Fruit fly (Drosophila melanogaster) whole organism, adult: Measurements from ENCODE around the gene CG15382.

Source experiments
- CG11617 ChIP-seq: fragments of 200-800 bp; sonication (Bioruptor generic); optimal IDR thresholded peaks from 2 replicates; lab custom pipeline; 2017; ENCODE audit warnings: mild to moderate bottlenecking, missing biosample characterization, missing genetic modification reagents, missing genetic modification characterization
- CG12768 ChIP-seq: fragments of 200-800 bp; sonication (Bioruptor generic); optimal IDR thresholded peaks from 2 replicates; lab custom pipeline; 2017; ENCODE audit warnings: missing biosample characterization, missing genetic modification characterization, mild to moderate bottlenecking, moderate library complexity, missing genetic modification reagents
- CG14711 ChIP-seq: fragments of 200-800 bp; sonication (Bioruptor generic); optimal IDR thresholded peaks from 2 replicates; lab custom pipeline; 2018; ENCODE audit warnings: missing biosample characterization, mild to moderate bottlenecking, missing genetic modification characterization, moderate library complexity
- CG1620 ChIP-seq: fragments of 200-800 bp; sonication (Bioruptor generic); optimal IDR thresholded peaks from 2 replicates; lab custom pipeline; 2016; ENCODE audit warnings: missing biosample characterization, missing genetic modification characterization
- CG33017 ChIP-seq: fragments of 200-800 bp; sonication (Bioruptor generic); optimal IDR thresholded peaks from 2 replicates; lab custom pipeline; 2018; ENCODE audit warnings: missing biosample characterization, mild to moderate bottlenecking, missing genetic modification characterization, moderate library complexity
- CG5204 ChIP-seq: fragments of 200-800 bp; sonication (Bioruptor generic); optimal IDR thresholded peaks from 2 replicates; lab custom pipeline; 2016; ENCODE audit warnings: missing biosample characterization, missing genetic modification characterization
- CG7045 ChIP-seq: fragments of 200-800 bp; sonication (Bioruptor generic); optimal IDR thresholded peaks from 2 replicates; lab custom pipeline; 2017; ENCODE audit warnings: missing biosample characterization, mild to moderate bottlenecking, missing genetic modification characterization
- CG7101 ChIP-seq: fragments of 200-800 bp; sonication (Bioruptor generic); optimal IDR thresholded peaks from 2 replicates; lab custom pipeline; 2018; ENCODE audit warnings: missing biosample characterization, mild to moderate bottlenecking, missing genetic modification characterization, moderate library complexity
- Clk ChIP-seq: fragments of 200-800 bp; sonication (Bioruptor generic); optimal IDR thresholded peaks from 2 replicates; lab custom pipeline; 2017; ENCODE audit warnings: missing biosample characterization, missing genetic modification characterization
- Crg-1 ChIP-seq: fragments of 200-800 bp; sonication (Bioruptor generic); optimal IDR thresholded peaks from 2 replicates; lab custom pipeline; 2016; ENCODE audit warnings: missing biosample characterization, missing genetic modification characterization
- Hr96 ChIP-seq: fragments of 200-800 bp; sonication (Bioruptor generic); optimal IDR thresholded peaks from 2 replicates; lab custom pipeline; 2016; ENCODE audit warnings: missing biosample characterization, missing genetic modification characterization
- Mnt ChIP-seq: fragments of 200-800 bp; sonication (Bioruptor generic); optimal IDR thresholded peaks from 2 replicates; lab custom pipeline; 2016; ENCODE audit warnings: missing biosample characterization, mild to moderate bottlenecking, missing genetic modification characterization
- bab1 ChIP-seq: fragments of 200-800 bp; sonication (Bioruptor generic); optimal IDR thresholded peaks from 3 replicates; lab custom pipeline; 2019; ENCODE audit warnings: missing biosample characterization, mild to moderate bottlenecking, missing genetic modification characterization, moderate library complexity
- cic ChIP-seq: fragments of 200-800 bp; sonication (Bioruptor generic); optimal IDR thresholded peaks from 2 replicates; lab custom pipeline; 2017; ENCODE audit warnings: missing biosample characterization, mild to moderate bottlenecking, missing genetic modification characterization, moderate library complexity
- cnc ChIP-seq, 2 experiments: fragments of >200 bp; optimal IDR thresholded peaks; 2 replicates each; lab custom pipeline; 2017
- kay ChIP-seq: fragments of 200-800 bp; sonication (Bioruptor generic); peaks from one replicate; lab custom pipeline; 2016; ENCODE audit warnings: missing biosample characterization, missing genetic modification characterization, borderline replicate concordance
- ovo ChIP-seq: fragments of 200-800 bp; sonication (Bioruptor generic); optimal IDR thresholded peaks from 2 replicates; lab custom pipeline; 2016; ENCODE audit warnings: missing biosample characterization, missing genetic modification characterization
- pad ChIP-seq: fragments of 200-800 bp; sonication (Bioruptor generic); optimal IDR thresholded peaks from 3 replicates; lab custom pipeline; 2017; ENCODE audit warnings: missing biosample characterization, missing genetic modification characterization, mild to moderate bottlenecking, moderate library complexity, missing genetic modification reagents
- tj ChIP-seq: fragments of 200-800 bp; sonication (Bioruptor generic); optimal IDR thresholded peaks from 3 replicates; lab custom pipeline; 2017; ENCODE audit warnings: missing biosample characterization, mild to moderate bottlenecking, missing genetic modification characterization, moderate library complexity
- toe ChIP-seq: fragments of 200-800 bp; sonication (Bioruptor generic); optimal IDR thresholded peaks from 2 replicates; lab custom pipeline; 2016; ENCODE audit warnings: missing biosample characterization, missing genetic modification characterization

CG15382 gene

DNA sequence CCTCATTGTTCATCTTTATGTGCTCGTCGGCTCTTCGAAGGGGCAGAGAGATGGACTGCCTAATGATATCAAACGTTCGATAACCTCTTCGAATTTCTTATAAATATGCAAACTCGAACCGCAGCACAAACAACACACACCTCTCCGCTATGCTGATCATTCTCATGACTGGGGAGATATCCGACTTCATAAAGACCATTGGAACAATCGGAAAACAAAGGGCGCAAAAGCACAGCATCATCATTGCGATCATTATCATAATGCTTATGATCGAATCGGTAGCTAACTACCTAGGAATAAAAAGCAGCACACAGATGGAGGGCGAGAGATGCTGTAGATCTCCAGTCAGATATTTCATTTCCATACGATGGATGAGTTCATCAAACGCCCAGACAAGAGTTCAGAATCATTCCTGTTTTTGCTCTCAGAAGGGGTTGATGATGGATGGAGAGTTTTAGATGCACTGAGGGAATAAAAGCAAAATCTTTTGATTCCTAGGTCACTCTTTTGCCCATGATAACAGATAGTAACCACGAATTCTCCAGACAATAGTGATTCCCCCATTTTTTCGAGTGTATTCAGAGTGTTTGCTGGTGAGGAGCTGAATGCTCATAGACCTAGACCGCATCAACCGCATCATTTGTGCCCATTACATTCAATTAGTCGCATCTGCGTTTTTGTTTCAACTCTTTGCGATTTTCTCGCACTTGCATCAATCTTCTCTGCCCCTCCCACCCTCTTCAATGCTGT is 11.6 kb downstream of the CG15382 start:
- TF ChIP-seq CG33017 (tag; lab: Kevin White, UChicago) (no peak), kay (GFP tag; lab: Kevin White, UChicago) (no peak), CG12768 (GFP tag; lab: Kevin White, UChicago) (no peak), Clk (GFP tag; lab: Kevin White, UChicago) (no peak), CG14711 (tag; lab: Kevin White, UChicago) (no peak), pad (no peak), CG7045 (GFP tag; lab: Kevin White, UChicago) (no peak), Mnt (GFP tag; lab: Kevin White, UChicago) (no peak), CG11617 (GFP tag; lab: Kevin White, UChicago) (no peak), Hr96 (no peak), tj (GFP tag; lab: Kevin White, UChicago) (no peak), CG5204 (GFP tag; lab: Kevin White, UChicago) (no peak)

DNA sequence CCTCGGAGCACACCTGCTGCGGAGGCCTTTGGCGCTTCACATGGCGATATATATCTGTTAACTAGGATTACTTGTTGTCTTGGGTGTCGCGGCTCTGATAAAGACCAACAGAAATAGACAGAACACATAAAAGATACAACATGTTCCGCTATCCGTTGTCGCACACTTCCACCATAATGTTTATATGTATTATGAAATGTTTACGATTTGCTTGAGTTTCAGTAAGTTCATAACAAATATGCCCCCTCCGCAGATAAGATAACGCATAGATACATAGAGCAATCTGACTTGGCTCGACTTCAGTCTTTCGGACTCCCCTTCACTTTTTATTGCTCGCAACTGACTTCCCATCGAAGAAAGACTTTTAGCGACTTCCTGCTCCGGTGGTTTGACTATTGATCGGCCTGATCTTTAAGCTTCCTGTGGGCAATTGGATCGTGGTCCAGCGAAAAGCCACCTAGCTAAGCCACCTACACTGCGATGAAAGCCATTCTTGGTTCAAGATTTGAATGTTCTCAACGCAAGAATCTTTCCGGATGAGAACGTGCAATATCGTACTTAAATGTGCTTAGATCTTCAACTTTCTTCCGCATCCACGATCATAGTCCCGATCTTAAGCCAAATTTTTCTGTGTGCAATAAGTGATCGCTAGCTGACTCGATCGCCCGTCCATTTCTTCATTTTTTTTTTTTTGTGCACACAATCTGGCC is 12.8 kb downstream of the CG15382 start:
- TF ChIP-seq CG7045 (GFP tag; lab: Kevin White, UChicago) = no peak
- TF ChIP-seq CG33017 (tag; lab: Kevin White, UChicago) = no peak
- TF ChIP-seq CG14711 (tag; lab: Kevin White, UChicago) = no peak
- TF ChIP-seq ovo (GFP tag; lab: Kevin White, UChicago) = no peak
- TF ChIP-seq pad = no peak
- TF ChIP-seq CG11617 (GFP tag; lab: Kevin White, UChicago) = no peak
- no peak for TF ChIP-seq CG12768 (GFP tag; lab: Kevin White, UChicago)
- TF ChIP-seq CG1620 = no peak
- no peak for TF ChIP-seq cnc (optimal IDR thresholded peaks at IDR 0.05; lab: Kevin White, UChicago)
- no peak for TF ChIP-seq CG7101 (tag; lab: Kevin White, UChicago)
- no peak for TF ChIP-seq toe (GFP tag; lab: Kevin White, UChicago)
- no peak for TF ChIP-seq Crg-1 (GFP tag; lab: Kevin White, UChicago)
- no peak for TF ChIP-seq kay (GFP tag; lab: Kevin White, UChicago)
- no peak for TF ChIP-seq Hr96
- no peak for TF ChIP-seq Clk (GFP tag; lab: Kevin White, UChicago)
- TF ChIP-seq bab1 (GFP tag; lab: Kevin White, UChicago) = no peak
- no peak for TF ChIP-seq cic (GFP tag; lab: Kevin White, UChicago)
- TF ChIP-seq tj (GFP tag; lab: Kevin White, UChicago) = no peak
- no peak for TF ChIP-seq Mnt (GFP tag; lab: Kevin White, UChicago)

DNA sequence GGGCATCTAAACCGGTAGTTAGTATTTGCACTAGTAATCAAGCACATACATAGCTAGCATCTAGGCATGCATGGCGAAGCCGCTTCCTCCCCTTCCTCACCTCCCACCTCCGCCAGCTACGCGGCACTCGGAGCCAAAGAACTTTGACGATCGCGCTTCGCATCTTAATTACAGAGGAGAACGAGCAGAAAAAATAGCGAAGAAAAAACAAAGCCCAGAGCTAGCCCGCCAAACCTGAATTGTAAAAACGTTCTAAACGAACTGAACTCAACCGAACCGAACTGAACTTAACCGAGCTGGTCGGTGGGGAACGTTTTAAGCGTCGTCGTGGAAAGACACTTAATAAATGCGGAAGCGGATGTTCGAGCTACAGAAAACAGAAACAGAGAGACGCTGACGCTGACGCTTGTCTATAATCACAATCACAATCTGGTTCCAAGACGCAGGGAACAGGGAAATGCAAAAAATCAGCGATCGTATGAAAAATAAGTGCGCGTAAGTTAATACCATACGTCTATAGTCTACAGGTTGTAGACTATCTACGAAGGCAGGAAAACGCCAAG is 13.4 kb downstream of the CG15382 start:
- TF ChIP-seq ovo (GFP tag; lab: Kevin White, UChicago) (peak; percentile 32), kay (GFP tag; lab: Kevin White, UChicago) (peak; percentile 34), Crg-1 (GFP tag; lab: Kevin White, UChicago) (no peak), cic (GFP tag; lab: Kevin White, UChicago) (peak; percentile 35), CG7101 (tag; lab: Kevin White, UChicago) (no peak), Clk (GFP tag; lab: Kevin White, UChicago) (no peak)

DNA sequence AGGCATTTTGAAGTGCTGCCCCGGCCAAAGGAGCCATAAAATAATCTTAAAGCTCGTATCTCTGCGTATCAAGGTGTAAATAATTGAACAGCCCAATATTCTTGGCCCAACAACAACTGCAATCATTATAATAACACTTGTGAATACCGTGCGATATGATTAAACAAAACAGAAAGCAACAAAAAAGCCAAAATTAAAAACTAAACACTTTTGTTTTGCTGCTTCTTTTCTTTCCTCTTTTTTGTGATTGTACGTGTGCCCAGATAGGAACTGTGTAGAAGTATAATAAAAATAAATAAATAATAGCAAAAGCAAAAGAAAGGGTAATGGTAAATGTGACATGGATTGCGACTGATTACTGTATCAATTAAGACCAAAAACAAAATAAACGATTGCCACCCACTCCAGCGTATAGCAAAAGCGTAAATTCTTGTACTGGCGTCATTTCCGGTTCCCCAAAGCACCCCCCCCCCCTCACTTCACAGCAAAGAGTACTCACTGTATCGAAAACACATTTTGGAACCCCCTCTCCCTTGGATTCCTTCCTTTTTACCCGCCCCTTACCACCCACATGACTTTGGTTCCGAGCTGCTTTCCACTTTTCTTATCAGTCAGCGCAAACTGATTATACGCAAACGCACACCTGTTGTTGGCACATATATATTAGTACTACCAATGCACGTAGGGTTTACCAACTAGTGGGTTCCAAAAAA is 16.0 kb downstream of the CG15382 start:
- TF ChIP-seq Crg-1 (GFP tag; lab: Kevin White, UChicago) (no peak), ovo (GFP tag; lab: Kevin White, UChicago) (peak; percentile 27), CG7045 (GFP tag; lab: Kevin White, UChicago) (no peak), CG1620 (no peak), cic (GFP tag; lab: Kevin White, UChicago) (peak; percentile 93), Mnt (GFP tag; lab: Kevin White, UChicago) (peak; percentile 39), Hr96 (no peak), kay (GFP tag; lab: Kevin White, UChicago) (peak; percentile 70), bab1 (GFP tag; lab: Kevin White, UChicago) (no peak), tj (GFP tag; lab: Kevin White, UChicago) (peak; percentile 42), pad (no peak), Clk (GFP tag; lab: Kevin White, UChicago) (no peak), CG12768 (GFP tag; lab: Kevin White, UChicago) (peak; percentile 16), toe (GFP tag; lab: Kevin White, UChicago) (no peak), CG5204 (GFP tag; lab: Kevin White, UChicago) (no peak), cnc (optimal IDR thresholded peaks at IDR 0.05; lab: Kevin White, UChicago) (no peak), CG11617 (GFP tag; lab: Kevin White, UChicago) (peak; percentile 35), CG14711 (tag; lab: Kevin White, UChicago) (no peak), CG33017 (tag; lab: Kevin White, UChicago) (no peak), CG7101 (tag; lab: Kevin White, UChicago) (peak; percentile 29)
